Worm (Caenorhabditis elegans) whole organism, L1 larva: ENCODE measurements around the gene srh-128.

Experiments
- C04F5.9 ChIP-seq: sonication (generic microtip); optimal IDR thresholded peaks from 2 replicates; lab custom pipeline; 2016; ENCODE audit warnings: missing genetic modification characterization, missing compliant biosample characterization
- C34B4.2 ChIP-seq: sonication (generic microtip); optimal IDR thresholded peaks from 2 replicates; lab custom pipeline; 2017; ENCODE audit warnings: mild to moderate bottlenecking, missing genetic modification characterization, missing compliant biosample characterization
- F16B12.6 ChIP-seq: fragments of 150-350 bp; optimal IDR thresholded peaks from 2 replicates; lab custom pipeline; 2014; ENCODE audit warnings: missing biosample characterization, missing genetic modification characterization
- blmp-1 ChIP-seq: fragments of 150-350 bp; optimal IDR thresholded peaks from 2 replicates; lab custom pipeline; 2014; ENCODE audit warnings: missing biosample characterization, missing genetic modification characterization
- ces-1 ChIP-seq: fragments of 150-350 bp; optimal IDR thresholded peaks from 2 replicates; lab custom pipeline; 2014; ENCODE audit warnings: missing biosample characterization, missing genetic modification reagents, missing genetic modification characterization
- dpl-1 ChIP-seq, 3 experiments: fragments of 150-350 bp in 2 of 3; sonication (generic microtip) in 1 of 3; optimal IDR thresholded peaks; 2 replicates each; lab custom pipeline; 2014 to 2017; ENCODE audit warnings: missing biosample characterization in 3 of 3, missing genetic modification characterization in 3 of 3, missing genetic modification reagents in 3 of 3
- efl-1 ChIP-seq, 4 experiments: fragments of 150-350 bp; optimal IDR thresholded peaks in 3 of 4; peaks in 1 of 4; 1 replicate in 1 of 4; 2 replicates in 3 of 4; lab custom pipeline; 2014; ENCODE audit warnings: missing biosample characterization in 2 of 4, missing genetic modification characterization in 2 of 4, missing genetic modification reagents in 2 of 4
- efl-3 ChIP-seq: fragments of 200-800 bp; sonication (Bioruptor generic); optimal IDR thresholded peaks from 2 replicates; lab custom pipeline; 2018; ENCODE audit warnings: mild to moderate bottlenecking, missing genetic modification characterization, missing compliant biosample characterization
- egl-13 ChIP-seq: sonication (generic microtip); optimal IDR thresholded peaks from 2 replicates; lab custom pipeline; 2016; ENCODE audit warnings: missing genotype, missing genetic modification reagents, missing genetic modification characterization, missing compliant biosample characterization
- elt-3 ChIP-seq, 6 experiments: fragments of 150-350 bp in 1 of 6; sonication (generic microtip); optimal IDR thresholded peaks; 2 replicates each; lab custom pipeline; 2017 to 2018; ENCODE audit warnings: missing biosample characterization in 6 of 6, missing genetic modification characterization in 6 of 6, inconsistent platforms in 1 of 6
- fkh-10 ChIP-seq: sonication (generic microtip); optimal IDR thresholded peaks from 2 replicates; lab custom pipeline; 2017; ENCODE audit warnings: missing biosample characterization, missing genetic modification reagents, missing genetic modification characterization
- fkh-4 ChIP-seq: sonication (generic microtip); optimal IDR thresholded peaks from 2 replicates; lab custom pipeline; 2016; ENCODE audit warnings: missing compliant biosample characterization, missing genetic modification characterization, borderline replicate concordance
- grh-1 ChIP-seq: fragments of 200-800 bp; sonication (Bioruptor generic); IDR thresholded peaks from 2 replicates; pipeline ENCODE4 v1.3.6; 2022; ENCODE audit warnings: missing genetic modification reagents, missing genetic modification characterization, missing compliant biosample characterization
- hlh-4 ChIP-seq: sonication (generic microtip); optimal IDR thresholded peaks from 2 replicates; lab custom pipeline; 2016; ENCODE audit warnings: mild to moderate bottlenecking, missing genetic modification characterization, missing compliant biosample characterization
- isw-1 ChIP-seq: fragments of 200-800 bp; sonication (Bioruptor generic); IDR thresholded peaks from 2 replicates; pipeline ENCODE4 v1.3.6; 2022; ENCODE audit warnings: missing genetic modification characterization, missing compliant biosample characterization
- lin-14 ChIP-seq: fragments of 200-800 bp; sonication (Bioruptor generic); optimal IDR thresholded peaks from 2 replicates; lab custom pipeline; 2018; ENCODE audit warnings: mild to moderate bottlenecking, missing genetic modification characterization, moderate library complexity, missing compliant biosample characterization
- mep-1 ChIP-seq: fragments of 150-350 bp; optimal IDR thresholded peaks from 2 replicates; lab custom pipeline; 2014; ENCODE audit warnings: missing biosample characterization, missing genetic modification characterization
- nhr-19 ChIP-seq: fragments of 200-800 bp; sonication (Bioruptor generic); conservative IDR thresholded peaks from 2 replicates; pipeline ENCODE4 v1.3.6; 2022; ENCODE audit warnings: missing genetic modification characterization, missing compliant biosample characterization
- nhr-20 ChIP-seq: sonication (generic microtip); optimal IDR thresholded peaks from 2 replicates; lab custom pipeline; 2016; ENCODE audit warnings: mild to moderate bottlenecking, missing genetic modification characterization, missing compliant biosample characterization
- nhr-71 ChIP-seq: sonication (generic microtip); optimal IDR thresholded peaks from 2 replicates; lab custom pipeline; 2016; ENCODE audit warnings: mild to moderate bottlenecking, missing genetic modification characterization, moderate library complexity, missing compliant biosample characterization
- nhr-77 ChIP-seq: fragments of 150-350 bp; optimal IDR thresholded peaks from 2 replicates; lab custom pipeline; 2014; ENCODE audit warnings: missing biosample characterization, missing genetic modification characterization
- pag-3 ChIP-seq: sonication (generic microtip); optimal IDR thresholded peaks from 2 replicates; lab custom pipeline; 2017; ENCODE audit warnings: missing genetic modification characterization, mild to moderate bottlenecking, missing compliant biosample characterization, antibody characterized with exemption, borderline replicate concordance; ENCODE audit not compliant: insufficient read depth
- pqm-1 ChIP-seq: sonication (generic microtip); optimal IDR thresholded peaks from 3 replicates; lab custom pipeline; 2017; ENCODE audit warnings: missing biosample characterization, missing genetic modification characterization
- snu-23 ChIP-seq: sonication (generic microtip); optimal IDR thresholded peaks from 2 replicates; lab custom pipeline; 2016; ENCODE audit warnings: missing genetic modification characterization, missing compliant biosample characterization
- swsn-7 ChIP-seq: sonication (generic microtip); optimal IDR thresholded peaks from 2 replicates; lab custom pipeline; 2016; ENCODE audit warnings: missing genetic modification characterization, missing compliant biosample characterization
- tbx-2 ChIP-seq: sonication (generic microtip); optimal IDR thresholded peaks from 2 replicates; lab custom pipeline; 2016; ENCODE audit warnings: missing genetic modification characterization, missing compliant biosample characterization
- unc-130 ChIP-seq: fragments of 150-350 bp; optimal IDR thresholded peaks from 2 replicates; lab custom pipeline; 2017; ENCODE audit warnings: missing biosample characterization, missing genetic modification characterization, inconsistent platforms
- unc-86 ChIP-seq: sonication (generic microtip); optimal IDR thresholded peaks from 2 replicates; lab custom pipeline; 2016; ENCODE audit warnings: missing genetic modification characterization, missing compliant biosample characterization
- vab-15 ChIP-seq: sonication (generic microtip); optimal IDR thresholded peaks from 2 replicates; lab custom pipeline; 2017; ENCODE audit warnings: missing genotype, mild to moderate bottlenecking, missing genetic modification characterization, missing compliant biosample characterization
- zag-1 ChIP-seq: fragments of 150-350 bp; optimal IDR thresholded peaks from 2 replicates; lab custom pipeline; 2014; ENCODE audit warnings: missing biosample characterization, missing genetic modification characterization
- ztf-11 ChIP-seq, 2 experiments: sonication (generic microtip); optimal IDR thresholded peaks; 2 replicates each; lab custom pipeline; 2016 to 2017; ENCODE audit warnings: missing genetic modification characterization in 2 of 2, missing biosample characterization in 1 of 2, missing compliant biosample characterization in 1 of 2

srh-128 gene

DNA sequence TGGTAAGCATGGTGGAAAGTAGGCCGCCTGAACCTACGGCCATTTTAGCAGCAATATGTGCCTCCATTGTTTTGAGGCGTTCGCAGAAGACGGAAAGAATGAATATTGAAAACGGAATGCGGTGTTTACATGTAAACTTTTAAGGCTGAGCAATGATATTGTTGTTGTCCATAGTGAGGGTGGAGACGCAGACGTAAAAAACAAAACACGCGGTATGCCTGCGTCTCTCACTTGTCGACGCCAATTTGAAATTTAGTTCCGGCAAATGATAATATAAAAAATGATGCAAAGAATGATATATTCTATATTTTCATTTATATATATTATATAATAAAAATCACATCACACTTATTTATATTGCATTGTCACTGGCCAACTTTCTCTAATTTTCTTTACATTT lies 2.8 kb upstream of the srh-128 start, which contains the start of gene Y47G7B.2 (continued):
- TF ChIP-seq F16B12.6 (tag; lab: Kevin White, UChicago) (no peak), elt-3 (tag; optimal IDR thresholded peaks at IDR 0.05; lab: Kevin White, UChicago) (no peak), swsn-7 (no peak), hlh-4 (tag; lab: Kevin White, UChicago) (no peak), nhr-20 (tag; lab: Kevin White, UChicago) (peak; percentile 7), C04F5.9 (tag; lab: Kevin White, UChicago) (no peak), efl-3 (no peak), ztf-11 (tag; optimal IDR thresholded peaks at IDR 0.05; lab: Kevin White, UChicago) (no peak), fkh-4 (tag; lab: Kevin White, UChicago) (no peak), tbx-2 (tag; lab: Kevin White, UChicago) (no peak), efl-1 (optimal IDR thresholded peaks at IDR 0.05; lab: Kevin White, UChicago) (peak; percentile 29 to 64), efl-1 (GFP tag; optimal IDR thresholded peaks at IDR 0.05 in 1 of 2; lab: Kevin White, UChicago) (no peak), isw-1 (no peak), dpl-1 (GFP tag; optimal IDR thresholded peaks at IDR 0.05; lab: Kevin White, UChicago) (no peak), blmp-1 (no peak), nhr-77 (tag; lab: Kevin White, UChicago) (no peak), nhr-71 (tag; lab: Kevin White, UChicago) (peak; percentile 42)

ce11 chrII:2702757-2703156 lies 2.3 kb downstream of the srh-128 start, which contains the start of gene sri-60:
Gene sri-60 (minus strand): TSS chrII:2702857.
- TF ChIP-seq egl-13 (tag; lab: Kevin White, UChicago) (no peak), pqm-1 (no peak), efl-1 (optimal IDR thresholded peaks at IDR 0.05; lab: Kevin White, UChicago) (no peak), efl-1 (GFP tag; optimal IDR thresholded peaks at IDR 0.05 in 1 of 2; lab: Kevin White, UChicago) (no peak), swsn-7 (no peak), elt-3 (tag; optimal IDR thresholded peaks at IDR 0.05; lab: Kevin White, UChicago) (no peak), unc-130 (tag; lab: Kevin White, UChicago) (no peak), zag-1 (tag; lab: Kevin White, UChicago) (no peak)

- TF ChIP-seq fkh-4 (tag; lab: Kevin White, UChicago) (no peak), snu-23 (GFP tag; lab: Kevin White, UChicago) (no peak), unc-86 (tag; lab: Kevin White, UChicago) (no peak), hlh-4 (tag; lab: Kevin White, UChicago) (peak; percentile 77), nhr-19 (GFP tag; lab: Robert Waterston, UW) (no peak)
Observed at ce11 chrII:2700229-2700628, 4.9 kb downstream of the srh-128 start, which contains the start of gene sri-61. Gene sri-61 (minus strand): TSS chrII:2700329.

DNA sequence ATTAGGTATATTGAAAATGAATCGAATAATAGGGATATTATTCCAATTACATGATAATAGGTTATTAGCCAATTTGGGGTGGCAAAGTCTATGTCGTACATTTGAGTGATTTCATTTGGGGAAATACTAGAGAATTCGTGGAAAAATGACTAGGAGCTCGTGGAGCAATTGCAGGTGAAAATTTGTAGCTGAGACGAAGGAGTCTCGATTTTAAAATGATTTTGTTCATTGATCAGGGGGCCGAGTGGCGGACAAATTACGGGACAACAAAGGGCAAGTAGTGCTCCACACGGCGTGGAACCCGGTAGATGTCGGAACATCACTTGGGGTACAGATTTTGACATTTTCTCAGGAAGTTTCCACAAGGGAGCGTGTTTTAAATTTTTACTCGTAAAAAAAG lies 6.7 kb downstream of the srh-128 start, which contains the start of gene sri-62:
Gene sri-62, minus strand, starts transcription at position 101 of the 400 bp plus-strand sequence.
- TF ChIP-seq efl-1 (optimal IDR thresholded peaks at IDR 0.05; lab: Kevin White, UChicago) (no peak), efl-1 (GFP tag; optimal IDR thresholded peaks at IDR 0.05 in 1 of 2; lab: Kevin White, UChicago) (no peak), unc-86 (tag; lab: Kevin White, UChicago) (no peak), C34B4.2 (tag; lab: Kevin White, UChicago) (no peak), grh-1 (GFP tag; lab: Robert Waterston, UW) (no peak)

DNA sequence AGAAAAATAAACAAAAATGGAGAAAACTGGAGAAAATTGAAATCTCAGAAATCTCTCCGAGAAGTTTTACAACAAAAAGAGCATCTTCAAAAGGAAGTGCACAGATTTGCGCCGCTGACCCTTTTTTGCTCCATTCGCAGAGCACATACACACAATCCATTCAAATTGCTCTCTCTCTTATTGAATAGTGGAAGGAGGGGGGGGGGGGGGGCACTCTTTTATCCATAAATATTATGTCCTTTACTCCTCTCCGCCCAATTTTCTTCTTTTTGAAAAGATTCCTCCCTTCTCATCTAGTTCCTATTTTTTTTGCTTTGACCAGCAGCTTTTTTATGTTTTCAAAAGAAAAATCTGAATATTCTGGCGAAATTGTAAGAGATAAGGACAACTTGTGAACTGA lies 10.0 kb downstream of the srh-128 start:
- TF ChIP-seq efl-1 (optimal IDR thresholded peaks at IDR 0.05; lab: Kevin White, UChicago) (no peak), efl-1 (GFP tag; optimal IDR thresholded peaks at IDR 0.05 in 1 of 2; lab: Kevin White, UChicago) (peak in 1 of 2 experiments; percentile 88), vab-15 (no peak), lin-14 (GFP tag; lab: Kevin White, UChicago) (peak; percentile 57), fkh-10 (GFP tag; lab: Kevin White, UChicago) (peak; percentile 33)

DNA sequence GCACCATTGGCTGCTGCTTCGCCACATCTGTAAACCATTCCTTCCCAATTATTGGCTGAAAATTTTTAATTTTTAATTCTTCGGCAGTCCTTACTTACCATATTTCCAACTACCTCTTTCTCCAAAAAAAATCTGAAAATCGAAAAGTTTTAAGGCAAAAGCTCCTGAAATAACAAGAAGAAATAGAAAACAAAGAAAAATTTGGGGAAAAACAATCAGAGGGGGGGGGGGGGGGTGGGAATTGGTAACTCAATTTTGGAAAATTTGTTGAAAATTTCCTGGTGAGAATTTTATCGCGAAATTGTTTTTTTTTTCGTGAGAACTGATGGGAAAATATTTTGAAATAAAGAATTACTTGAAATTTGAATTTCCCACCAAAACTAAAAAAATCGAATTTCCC lies 12.6 kb downstream of the srh-128 start, which contains the start of gene set-11:
Gene set-11, minus strand, starts transcription at position 101 of the 400 bp plus-strand sequence.
- TF ChIP-seq mep-1 = no peak
- TF ChIP-seq efl-1 (optimal IDR thresholded peaks at IDR 0.05; lab: Kevin White, UChicago) = no peak
- TF ChIP-seq efl-1 (GFP tag; optimal IDR thresholded peaks at IDR 0.05 in 1 of 2; lab: Kevin White, UChicago) = no peak
- no peak for TF ChIP-seq ces-1 (GFP tag; lab: Kevin White, UChicago)
- TF ChIP-seq pag-3 (tag; lab: Kevin White, UChicago) = no peak
